Fruit fly (Drosophila melanogaster) whole organism, adult: ENCODE measurements around the gene CG32017.

Experiments
- CG12768 ChIP-seq: fragments of 200-800 bp; sonication (Bioruptor generic); optimal IDR thresholded peaks from 2 replicates; lab custom pipeline; 2017; ENCODE audit warnings: missing biosample characterization, missing genetic modification characterization, mild to moderate bottlenecking, moderate library complexity, missing genetic modification reagents
- CG5204 ChIP-seq: fragments of 200-800 bp; sonication (Bioruptor generic); optimal IDR thresholded peaks from 2 replicates; lab custom pipeline; 2016; ENCODE audit warnings: missing biosample characterization, missing genetic modification characterization
- CG7045 ChIP-seq: fragments of 200-800 bp; sonication (Bioruptor generic); optimal IDR thresholded peaks from 2 replicates; lab custom pipeline; 2017; ENCODE audit warnings: missing biosample characterization, mild to moderate bottlenecking, missing genetic modification characterization
- CG7101 ChIP-seq: fragments of 200-800 bp; sonication (Bioruptor generic); optimal IDR thresholded peaks from 2 replicates; lab custom pipeline; 2018; ENCODE audit warnings: missing biosample characterization, mild to moderate bottlenecking, missing genetic modification characterization, moderate library complexity
- Crg-1 ChIP-seq: fragments of 200-800 bp; sonication (Bioruptor generic); optimal IDR thresholded peaks from 2 replicates; lab custom pipeline; 2016; ENCODE audit warnings: missing biosample characterization, missing genetic modification characterization
- kay ChIP-seq: fragments of 200-800 bp; sonication (Bioruptor generic); peaks from one replicate; lab custom pipeline; 2016; ENCODE audit warnings: missing biosample characterization, missing genetic modification characterization, borderline replicate concordance

DNA sequence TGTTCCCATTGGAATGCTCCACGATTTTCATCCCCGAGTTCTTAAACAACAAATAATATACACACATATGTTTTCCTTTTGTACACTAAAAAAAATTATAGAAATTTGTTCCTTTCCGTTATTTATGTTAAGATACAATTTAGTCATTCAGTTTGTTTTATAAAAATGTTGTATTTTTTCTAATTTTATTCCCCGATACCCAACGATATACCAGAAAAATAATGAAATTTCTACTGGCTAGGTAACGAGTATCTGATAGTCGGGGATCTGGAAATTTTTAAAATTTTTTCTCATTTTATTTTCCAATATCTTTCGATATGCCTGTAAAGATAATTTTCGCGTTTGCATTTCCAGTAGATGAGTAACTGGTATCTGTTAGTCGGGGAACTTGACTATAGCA lies 68.5 kb downstream of the CG32017 start:
- TF ChIP-seq CG5204 (GFP tag; lab: Kevin White, UChicago) = no peak
- no peak for TF ChIP-seq Crg-1 (GFP tag; lab: Kevin White, UChicago)
- no peak for TF ChIP-seq CG12768
- no peak for TF ChIP-seq kay (GFP tag; lab: Kevin White, UChicago)
- no peak for TF ChIP-seq CG7101
- TF ChIP-seq CG7045 (GFP tag; lab: Kevin White, UChicago) = no peak
